Worm (Caenorhabditis elegans) whole organism, L2 larva: ENCODE results near the gene alh-1.

Source experiments
- F13H6.1 ChIP-seq: sonication (generic microtip); optimal IDR thresholded peaks from 2 replicates; lab custom pipeline; 2016; ENCODE audit warnings: missing genetic modification characterization, missing compliant biosample characterization
- R02D3.7 ChIP-seq: fragments of 150-350 bp; optimal IDR thresholded peaks from 2 replicates; lab custom pipeline; 2014; ENCODE audit warnings: missing biosample characterization, missing genetic modification characterization
- Y55F3AM.14 ChIP-seq: fragments of 200-800 bp; sonication (Bioruptor generic); optimal IDR thresholded peaks from 2 replicates; lab custom pipeline; 2018; ENCODE audit warnings: mild to moderate bottlenecking, missing genetic modification characterization, missing compliant biosample characterization
- alr-1 ChIP-seq: fragments of 150-350 bp; optimal IDR thresholded peaks from 2 replicates; lab custom pipeline; 2014; ENCODE audit warnings: missing biosample characterization, missing genetic modification characterization
- aly-2 ChIP-seq: fragments of 150-350 bp; optimal IDR thresholded peaks from 2 replicates; lab custom pipeline; 2014; ENCODE audit warnings: missing biosample characterization, missing genetic modification characterization
- ama-1 ChIP-seq: fragments of 150-350 bp; optimal IDR thresholded peaks from 2 replicates; lab custom pipeline; 2018; ENCODE audit warnings: inconsistent platforms
- blmp-1 ChIP-seq: sonication (generic microtip); optimal IDR thresholded peaks from 2 replicates; lab custom pipeline; 2017; ENCODE audit warnings: missing genetic modification characterization, mild to moderate bottlenecking, missing compliant biosample characterization, antibody characterized with exemption, moderate library complexity; ENCODE audit not compliant: insufficient read depth
- crh-2 ChIP-seq: sonication (generic microtip); optimal IDR thresholded peaks from 2 replicates; lab custom pipeline; 2017; ENCODE audit warnings: missing biosample characterization, missing genetic modification characterization
- dmd-4 ChIP-seq: sonication (generic microtip); optimal IDR thresholded peaks from 2 replicates; lab custom pipeline; 2017; ENCODE audit warnings: missing biosample characterization, missing genetic modification characterization
- egl-27 ChIP-seq: sonication (generic microtip); optimal IDR thresholded peaks from 3 replicates; lab custom pipeline; 2017; ENCODE audit warnings: missing biosample characterization, missing genetic modification reagents, missing genetic modification characterization
- elt-3 ChIP-seq: sonication (generic microtip); optimal IDR thresholded peaks from 2 replicates; lab custom pipeline; 2017; ENCODE audit warnings: missing biosample characterization, missing genetic modification characterization
- fos-1 ChIP-seq: fragments of 150-350 bp; optimal IDR thresholded peaks from 2 replicates; lab custom pipeline; 2014; ENCODE audit warnings: missing biosample characterization, missing genetic modification characterization
- gmeb-1 ChIP-seq: fragments of 150-350 bp; optimal IDR thresholded peaks from 2 replicates; lab custom pipeline; 2014; ENCODE audit warnings: missing biosample characterization, missing genetic modification characterization
- lin-11 ChIP-seq: fragments of 150-350 bp; sonication (generic microtip); optimal IDR thresholded peaks from 2 replicates; lab custom pipeline; 2014; ENCODE audit warnings: missing biosample characterization, missing genetic modification characterization, inconsistent platforms, mixed read lengths
- lin-39 ChIP-seq: fragments of 150-350 bp; optimal IDR thresholded peaks from 2 replicates; lab custom pipeline; 2014; ENCODE audit warnings: missing biosample characterization, missing genetic modification reagents, missing genetic modification characterization
- mab-5 ChIP-seq: fragments of 150-350 bp; optimal IDR thresholded peaks from 2 replicates; lab custom pipeline; 2014; ENCODE audit warnings: missing biosample characterization, missing genetic modification characterization
- mbf-1 ChIP-seq: sonication (generic microtip); optimal IDR thresholded peaks from 2 replicates; lab custom pipeline; 2017; ENCODE audit warnings: missing biosample characterization, missing genetic modification characterization
- nhr-10 ChIP-seq: sonication (generic microtip); optimal IDR thresholded peaks from 2 replicates; lab custom pipeline; 2017; ENCODE audit warnings: missing biosample characterization, missing genetic modification characterization
- nhr-129 ChIP-seq: fragments of 150-350 bp; optimal IDR thresholded peaks from 2 replicates; lab custom pipeline; 2014; ENCODE audit warnings: missing biosample characterization, missing genetic modification characterization
- nhr-21 ChIP-seq: fragments of 150-350 bp; optimal IDR thresholded peaks from 2 replicates; lab custom pipeline; 2014; ENCODE audit warnings: missing biosample characterization, missing genetic modification characterization
- nhr-23 ChIP-seq: fragments of 150-350 bp; optimal IDR thresholded peaks from 2 replicates; lab custom pipeline; 2014; ENCODE audit warnings: missing biosample characterization, missing genetic modification reagents, missing genetic modification characterization
- nhr-237 ChIP-seq: fragments of 150-350 bp; optimal IDR thresholded peaks from 2 replicates; lab custom pipeline; 2014; ENCODE audit warnings: missing biosample characterization, missing genetic modification characterization
- nhr-25 ChIP-seq: fragments of 150-350 bp; sonication (generic microtip); optimal IDR thresholded peaks from 3 replicates; lab custom pipeline; 2014; ENCODE audit warnings: missing biosample characterization, missing genetic modification characterization
- nhr-6 ChIP-seq: fragments of 150-350 bp; optimal IDR thresholded peaks from 2 replicates; lab custom pipeline; 2014; ENCODE audit warnings: missing biosample characterization, missing genetic modification characterization
- nhr-77 ChIP-seq: fragments of 150-350 bp; optimal IDR thresholded peaks from 2 replicates; lab custom pipeline; 2014; ENCODE audit warnings: missing biosample characterization, missing genetic modification characterization
- peb-1 ChIP-seq: fragments of 150-350 bp; optimal IDR thresholded peaks from 2 replicates; lab custom pipeline; 2014; ENCODE audit warnings: missing biosample characterization, missing genetic modification characterization
- sem-4 ChIP-seq: fragments of 150-350 bp; optimal IDR thresholded peaks from 2 replicates; lab custom pipeline; 2014; ENCODE audit warnings: missing biosample characterization, missing genetic modification reagents, missing genetic modification characterization
- sma-3 ChIP-seq: sonication (generic microtip); optimal IDR thresholded peaks from 2 replicates; lab custom pipeline; 2016; ENCODE audit warnings: missing genetic modification reagents, missing genetic modification characterization, missing compliant biosample characterization
- sma-9 ChIP-seq, 2 experiments: fragments of 150-350 bp in 1 of 2; sonication (generic microtip) in 1 of 2; optimal IDR thresholded peaks; 2 replicates each; lab custom pipeline; 2014 to 2016; ENCODE audit warnings: missing genetic modification characterization in 2 of 2, mild to moderate bottlenecking in 1 of 2, missing biosample characterization in 1 of 2, missing compliant biosample characterization in 1 of 2, missing genetic modification reagents in 1 of 2, moderate library complexity in 1 of 2
- snpc-4 ChIP-seq: fragments of 150-350 bp; optimal IDR thresholded peaks from 2 replicates; lab custom pipeline; 2014; ENCODE audit warnings: missing biosample characterization, missing genetic modification characterization
- unc-39 ChIP-seq: fragments of 150-350 bp; optimal IDR thresholded peaks from 2 replicates; lab custom pipeline; 2014; ENCODE audit warnings: missing biosample characterization, missing genetic modification characterization
- unc-55 ChIP-seq: fragments of 150-350 bp; sonication (generic microtip); optimal IDR thresholded peaks from 3 replicates; lab custom pipeline; 2014; ENCODE audit warnings: missing biosample characterization, missing genetic modification reagents, missing genetic modification characterization
- unc-62 ChIP-seq: fragments of 150-350 bp; optimal IDR thresholded peaks from 2 replicates; lab custom pipeline; 2014; ENCODE audit warnings: missing biosample characterization, missing genetic modification reagents, missing genetic modification characterization
- zag-1 ChIP-seq: fragments of 150-350 bp; optimal IDR thresholded peaks from 2 replicates; lab custom pipeline; 2014; ENCODE audit warnings: missing biosample characterization, missing genetic modification characterization
- ztf-1 ChIP-seq: fragments of 200-800 bp; sonication (Bioruptor generic); conservative IDR thresholded peaks from 2 replicates; pipeline ENCODE4 v1.3.6; 2022; ENCODE audit warnings: missing genetic modification characterization, missing compliant biosample characterization
- ztf-4 ChIP-seq: fragments of 150-350 bp; optimal IDR thresholded peaks from 2 replicates; lab custom pipeline; 2014; ENCODE audit warnings: missing biosample characterization, missing genetic modification characterization

alh-1 gene

DNA sequence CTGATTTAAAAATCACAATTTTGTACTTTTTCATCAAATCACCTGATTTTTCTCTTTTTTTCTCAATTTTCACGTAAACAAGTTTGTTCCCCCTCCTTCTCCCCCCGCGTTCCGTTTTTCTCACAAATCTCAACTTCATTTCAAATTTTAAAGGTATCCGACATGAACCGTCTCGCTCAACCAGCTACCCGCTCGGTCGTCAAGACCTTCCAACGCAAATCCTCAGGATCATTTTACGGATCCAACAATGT, 3.9 kb downstream of the alh-1 start, which contains the start of gene cox-6A:
Gene cox-6A (plus strand): TSS at position 152 of the 251 bp plus-strand sequence.
- TF ChIP-seq egl-27 (no peak), gmeb-1 (tag; lab: Kevin White, UChicago) (no peak), sma-9 (GFP tag; optimal IDR thresholded peaks at IDR 0.05; lab: Kevin White, UChicago) (no peak), sma-9 (tag; optimal IDR thresholded peaks at IDR 0.05; lab: Kevin White, UChicago) (no peak), nhr-129 (tag; lab: Kevin White, UChicago) (no peak), unc-62 (GFP tag; lab: Kevin White, UChicago) (no peak), mab-5 (tag; lab: Kevin White, UChicago) (no peak), nhr-237 (tag; lab: Kevin White, UChicago) (no peak), sem-4 (tag; lab: Kevin White, UChicago) (no peak), elt-3 (no peak), nhr-6 (no peak), nhr-77 (tag; lab: Kevin White, UChicago) (no peak), aly-2 (no peak), dmd-4 (tag; lab: Kevin White, UChicago) (no peak), zag-1 (tag; lab: Kevin White, UChicago) (no peak), lin-11 (tag; lab: Kevin White, UChicago) (no peak), alr-1 (tag; lab: Kevin White, UChicago) (no peak), unc-55 (GFP tag; lab: Kevin White, UChicago) (no peak), snpc-4 (tag; lab: Kevin White, UChicago) (no peak), peb-1 (tag; lab: Kevin White, UChicago) (no peak)

DNA sequence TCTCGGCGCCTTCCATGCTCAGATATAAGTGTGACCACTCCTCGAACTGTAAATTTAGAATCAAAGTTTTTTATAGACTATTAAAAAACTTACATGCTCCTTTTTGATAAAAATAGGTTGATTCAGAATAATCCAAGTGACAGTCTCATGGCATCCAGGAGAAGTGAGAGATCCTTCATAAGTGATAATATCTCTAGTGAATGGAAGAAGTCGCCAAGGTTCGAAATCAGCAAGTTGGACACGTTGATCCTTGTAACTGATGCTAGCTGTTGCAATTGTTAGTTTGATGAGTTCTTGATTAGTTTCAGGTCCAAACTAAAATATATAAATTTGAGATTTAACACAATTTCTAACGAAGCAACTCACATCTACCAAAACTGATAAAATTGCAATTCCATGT, 5.7 kb downstream of the alh-1 start:
- no peak for TF ChIP-seq R02D3.7 (tag; lab: Kevin White, UChicago)
- peak; percentile 31 for TF ChIP-seq ztf-4 (tag; lab: Kevin White, UChicago)
- TF ChIP-seq mab-5 (tag; lab: Kevin White, UChicago): no peak
- TF ChIP-seq nhr-129 (tag; lab: Kevin White, UChicago): no peak
- no peak for TF ChIP-seq fos-1
- TF ChIP-seq peb-1 (tag; lab: Kevin White, UChicago): no peak
- no peak for TF ChIP-seq crh-2
- TF ChIP-seq snpc-4 (tag; lab: Kevin White, UChicago): no peak
- peak; percentile 22 for TF ChIP-seq nhr-21 (tag; lab: Kevin White, UChicago)
- TF ChIP-seq mbf-1 (tag; lab: Kevin White, UChicago): no peak
- no peak for TF ChIP-seq Y55F3AM.14 (GFP tag; lab: Kevin White, UChicago)
- peak; percentile 24 for TF ChIP-seq sma-3 (GFP tag; lab: Kevin White, UChicago)

ce11 chrIII:5085529-5085928, 8.0 kb downstream of the alh-1 start, which contains the start of gene cah-1:
TSS of gene cah-1 (minus strand) at chrIII:5085629.
- TF ChIP-seq unc-55 (GFP tag; lab: Kevin White, UChicago) (peak; percentile 23), blmp-1 (tag; lab: Kevin White, UChicago) (no peak), dmd-4 (tag; lab: Kevin White, UChicago) (no peak)

DNA sequence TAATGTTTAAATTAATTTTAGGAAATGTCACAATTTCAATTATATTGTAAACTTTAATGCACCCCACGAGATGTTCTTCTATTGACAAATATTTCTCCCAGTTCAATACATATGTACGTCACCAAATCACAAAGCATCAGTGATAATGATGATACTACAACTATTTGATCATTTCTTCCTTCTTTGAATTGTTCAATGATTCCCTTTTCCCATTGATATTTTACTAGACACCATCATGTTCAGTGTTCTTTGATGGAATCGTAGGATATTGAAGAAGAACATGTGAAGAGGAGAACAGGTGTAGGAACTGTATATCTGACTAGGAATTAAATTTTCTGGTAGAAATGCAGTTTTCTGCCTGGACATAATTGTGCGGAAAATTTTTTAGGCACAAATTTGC, 11.9 kb downstream of the alh-1 start:
- TF ChIP-seq fos-1 (peak; percentile 2), sem-4 (tag; lab: Kevin White, UChicago) (no peak), nhr-25 (tag; lab: Kevin White, UChicago) (peak; percentile 37), nhr-21 (tag; lab: Kevin White, UChicago) (peak; percentile 68), F13H6.1 (no peak), R02D3.7 (tag; lab: Kevin White, UChicago) (no peak), sma-9 (GFP tag; optimal IDR thresholded peaks at IDR 0.05; lab: Kevin White, UChicago) (peak; percentile 77), sma-9 (tag; optimal IDR thresholded peaks at IDR 0.05; lab: Kevin White, UChicago) (no peak), nhr-77 (tag; lab: Kevin White, UChicago) (no peak), Y55F3AM.14 (GFP tag; lab: Kevin White, UChicago) (no peak), egl-27 (no peak)
- TF ChIP-seq, all 48 proteins: peak for 4

- TF ChIP-seq F13H6.1: no peak
- TF ChIP-seq lin-39: no peak
- TF ChIP-seq unc-39 (tag; lab: Kevin White, UChicago): no peak
- TF ChIP-seq sma-3 (GFP tag; lab: Kevin White, UChicago): no peak
- no peak for TF ChIP-seq aly-2
- no peak for TF ChIP-seq nhr-6
- no peak for TF ChIP-seq ztf-1
- TF ChIP-seq lin-11 (tag; lab: Kevin White, UChicago): no peak
- no peak for TF ChIP-seq nhr-237 (tag; lab: Kevin White, UChicago)
- TF ChIP-seq mbf-1 (tag; lab: Kevin White, UChicago): no peak
- TF ChIP-seq mab-5 (tag; lab: Kevin White, UChicago): no peak
- no peak for TF ChIP-seq ama-1
- no peak for TF ChIP-seq nhr-10 (tag; lab: Kevin White, UChicago)
- TF ChIP-seq R02D3.7 (tag; lab: Kevin White, UChicago): no peak
- no peak for TF ChIP-seq nhr-23 (tag; lab: Kevin White, UChicago)
- TF ChIP-seq nhr-25 (tag; lab: Kevin White, UChicago): no peak
- no peak for TF ChIP-seq elt-3
Observed at ce11 chrIII:5092345-5092744, 14.8 kb downstream of the alh-1 start.
